Worm (Caenorhabditis elegans): ENCODE data around the gene ZC204.12.
A peak's percentile ranks its signal among the peaks of the same experiment; 100 is the strongest.
"Not testable (repeated sequence)": the region's sequence is repeated elsewhere in the genome, so short reads cannot be mapped to it uniquely, and the experiment has no call there.

The ZC204.12 gene

ce11 chrII:1661300-1661838 is 4.3 kb upstream of the ZC204.12 start:
- TF ChIP-seq duxl-1 (tag; optimal IDR thresholded peaks at IDR 0.05; ENCODE audit: poor library complexity) (peak; percentile 51), tra-1 (GFP tag; IDR thresholded peaks at IDR 0.05) (0 out of 2 replicates have a peak, but pooled peaks have one; percentile 16), T26A8.4 (GFP tag; IDR thresholded peaks at IDR 0.05) (0 out of 2 replicates have a peak, but pooled peaks have one; percentile 43), mes-2 (tag; optimal IDR thresholded peaks at IDR 0.05; ENCODE audit: poor library complexity, severe bottlenecking) (peak; percentile 26), Y48G9A.11 (GFP tag; IDR thresholded peaks at IDR 0.05) (peak; percentile 72), D1046.2 (GFP tag; IDR thresholded peaks at IDR 0.05) (0 out of 2 replicates have a peak, but pooled peaks have one; percentile 24), hmg-1.1 (GFP tag; IDR thresholded peaks at IDR 0.05) (peak; percentile 49), dmd-6 (GFP tag; IDR thresholded peaks at IDR 0.05) (peak; percentile 23; the same call in 1 of the 2 replicates)

- not testable (repeated sequence) for TF ChIP-seq T26A8.4 (GFP tag; IDR thresholded peaks at IDR 0.05); nhr-42 (GFP tag; IDR thresholded peaks at IDR 0.05); nhr-25 (tag; optimal IDR thresholded peaks at IDR 0.05; ENCODE audit: borderline replicate concordance, insufficient read depth)
These were observed 3.8 kb upstream of the ZC204.12 start, which contains the start of gene ZC204.13 for ce11 chrII:1660888-1661287. Gene ZC204.13 (minus strand): TSS chrII:1660988.

DNA sequence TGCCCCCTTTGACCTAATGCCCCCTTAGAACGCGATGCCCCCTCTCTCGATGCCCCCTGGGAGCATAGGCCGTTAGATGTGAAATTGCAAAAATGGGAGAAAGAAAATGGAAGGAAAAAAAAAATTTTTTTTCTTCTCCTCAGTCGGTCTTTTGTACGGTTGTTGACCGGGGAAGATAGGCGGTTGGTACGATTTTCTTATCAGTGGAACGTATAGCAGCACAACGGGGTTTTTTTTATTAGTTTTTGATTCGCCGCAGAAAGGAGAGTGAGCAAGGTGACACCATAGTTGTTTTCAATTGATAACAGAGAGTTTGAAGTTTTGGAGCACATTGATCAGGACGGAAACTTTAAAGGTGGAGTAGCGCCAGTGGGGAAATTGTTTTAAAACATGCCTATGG is 2.6 kb upstream of the ZC204.12 start:
- TF ChIP-seq pqm-1 (tag; optimal IDR thresholded peaks at IDR 0.05) (peak; percentile 68), nhr-28 (tag; optimal IDR thresholded peaks at IDR 0.05) (peak; percentile 47), nhr-41 (GFP tag; IDR thresholded peaks at IDR 0.05) (0 out of 2 replicates have a peak, but pooled peaks have one; percentile 14), php-3 (GFP tag; IDR thresholded peaks at IDR 0.05) (peak; percentile 70), tra-1 (GFP tag; IDR thresholded peaks at IDR 0.05) (peak; percentile 55; the same call in 1 of the 2 replicates), T26A8.4 (GFP tag; IDR thresholded peaks at IDR 0.05) (0 out of 2 replicates have a peak, but pooled peaks have one; percentile 45), dmd-6 (GFP tag; IDR thresholded peaks at IDR 0.05) (peak; percentile 88), dmd-9 (GFP tag; IDR thresholded peaks at IDR 0.05) (0 out of 2 replicates have a peak, but pooled peaks have one; percentile 27), lin-1 (GFP tag; IDR thresholded peaks at IDR 0.05) (peak; percentile 43; the same call in 1 of the 2 replicates), duxl-1 (tag; optimal IDR thresholded peaks at IDR 0.05; ENCODE audit: poor library complexity) (peak; percentile 26), hlh-11 (tag; optimal IDR thresholded peaks at IDR 0.05) (peak; percentile 36), daf-16 (tag; optimal IDR thresholded peaks at IDR 0.05) (peak; percentile 48)
- not testable (repeated sequence) for TF ChIP-seq daf-16 (GFP tag; optimal IDR thresholded peaks at IDR 0.05)

- TF ChIP-seq F44E2.7 (GFP tag; IDR thresholded peaks at IDR 0.05) (no peak), hif-1 (tag; optimal IDR thresholded peaks at IDR 0.05) (no peak), lir-3 (tag; optimal IDR thresholded peaks at IDR 0.05) (no peak)
These were observed 2.2 kb downstream of the ZC204.12 start, which contains the start of gene btb-12 for ce11 chrII:1654917-1655316. Gene btb-12 (plus strand): TSS chrII:1655217.

ce11 chrII:1653397-1653796 is 3.7 kb downstream of the ZC204.12 start, which contains the start of gene fbxb-15:
Gene fbxb-15 (minus strand): TSS chrII:1653497.
- TF ChIP-seq dmd-6 (GFP tag; IDR thresholded peaks at IDR 0.05) (no peak), nhr-10 (tag; optimal IDR thresholded peaks at IDR 0.05) (no peak), lin-38 (GFP tag; IDR thresholded peaks at IDR 0.05) (no peak), nhr-25 (tag; optimal IDR thresholded peaks at IDR 0.05; ENCODE audit: borderline replicate concordance, insufficient read depth) (no peak), unc-130 (GFP tag; optimal IDR thresholded peaks at IDR 0.05) (no peak), daf-19 (GFP tag; conservative IDR thresholded peaks at IDR 0.05) (no peak), Y75B8A.6 (GFP tag; IDR thresholded peaks at IDR 0.05) (no peak), arid-1 (GFP tag; conservative IDR thresholded peaks at IDR 0.05) (no peak), F49E8.2 (tag; optimal IDR thresholded peaks at IDR 0.05; ENCODE audit: borderline replicate concordance) (no peak), mep-1 (tag; optimal IDR thresholded peaks at IDR 0.05) (no peak), nhr-102 (tag; optimal IDR thresholded peaks at IDR 0.05) (no peak), unc-39 (tag; optimal IDR thresholded peaks at IDR 0.05) (no peak), zfp-2 (tag; optimal IDR thresholded peaks at IDR 0.05) (no peak), Y5F2A.4 (GFP tag; optimal IDR thresholded peaks at IDR 0.05) (no peak), ceh-62 (tag; optimal IDR thresholded peaks at IDR 0.05) (no peak), daf-16 (GFP tag; optimal IDR thresholded peaks at IDR 0.05) (no peak), daf-16 (tag; optimal IDR thresholded peaks at IDR 0.05) (no peak)
